Fruit fly (Drosophila melanogaster) whole organism, embryonic: ENCODE results near the gene CG34301.

Experiments used
- ATbp ChIP-seq: fragments of 200-800 bp; sonication (Bioruptor generic); optimal IDR thresholded peaks from 2 replicates; lab custom pipeline; 2017; ENCODE audit warnings: missing biosample characterization, mild to moderate bottlenecking, missing genetic modification characterization, missing genetic modification reagents
- B-H1 ChIP-seq: fragments of 200-800 bp; sonication (Bioruptor generic); IDR thresholded peaks from 3 replicates; pipeline ENCODE4 v1.3.6; 2022; ENCODE audit warnings: missing biosample characterization, missing genetic modification characterization
- CG10321 ChIP-seq: fragments of 200-800 bp; sonication (Bioruptor generic); IDR thresholded peaks from 2 replicates; pipeline ENCODE4 v1.3.6; 2022; ENCODE audit warnings: missing biosample characterization, missing genetic modification characterization
- CG11398 ChIP-seq: fragments of 200-800 bp; sonication (Bioruptor generic); optimal IDR thresholded peaks from 2 replicates; lab custom pipeline; 2016; ENCODE audit warnings: missing biosample characterization, missing genetic modification characterization
- CG12299 ChIP-seq: fragments of 200-800 bp; sonication (Bioruptor generic); optimal IDR thresholded peaks from 2 replicates; lab custom pipeline; 2018; ENCODE audit warnings: missing biosample characterization, mild to moderate bottlenecking, missing genetic modification characterization
- CG12659 ChIP-seq: fragments of 200-800 bp; sonication (Bioruptor generic); optimal IDR thresholded peaks from 3 replicates; lab custom pipeline; 2017; ENCODE audit warnings: mild to moderate bottlenecking, missing biosample characterization, missing genetic modification reagents, missing genetic modification characterization
- CG13296 ChIP-seq: fragments of 200-800 bp; sonication (Bioruptor generic); optimal IDR thresholded peaks from 3 replicates; lab custom pipeline; 2018; ENCODE audit warnings: missing biosample characterization, mild to moderate bottlenecking, missing genetic modification characterization
- CG1602 ChIP-seq: fragments of 200-800 bp; sonication (Bioruptor generic); optimal IDR thresholded peaks from 3 replicates; lab custom pipeline; 2016; ENCODE audit warnings: missing biosample characterization, missing genetic modification characterization
- CG17612 ChIP-seq: fragments of 200-800 bp; sonication (Bioruptor generic); IDR thresholded peaks from 2 replicates; pipeline ENCODE4 v1.3.6; 2022; ENCODE audit warnings: missing biosample characterization, missing genetic modification characterization
- CG30431 ChIP-seq: fragments of 200-800 bp; sonication (Bioruptor generic); optimal IDR thresholded peaks from 2 replicates; lab custom pipeline; 2017; ENCODE audit warnings: missing biosample characterization, missing genetic modification characterization
- CG32772 ChIP-seq: fragments of 200-800 bp; sonication (Bioruptor generic); IDR thresholded peaks from 2 replicates; pipeline ENCODE4 v1.3.6; 2022; ENCODE audit warnings: missing biosample characterization, missing genetic modification characterization
- CG4404 ChIP-seq: fragments of 200-800 bp; sonication (Bioruptor generic); IDR thresholded peaks from 2 replicates; pipeline ENCODE4 v1.3.6; 2022; ENCODE audit warnings: missing biosample characterization, missing genetic modification characterization
- CG4707 ChIP-seq: fragments of 200-800 bp; sonication (Bioruptor generic); optimal IDR thresholded peaks from 2 replicates; lab custom pipeline; 2018; ENCODE audit warnings: missing biosample characterization, mild to moderate bottlenecking, missing genetic modification characterization, moderate library complexity
- CG4820 ChIP-seq: fragments of 200-800 bp; sonication (Bioruptor generic); optimal IDR thresholded peaks from 3 replicates; lab custom pipeline; 2016; ENCODE audit warnings: missing biosample characterization, missing genetic modification characterization
- CG5180 ChIP-seq: fragments of 200-800 bp; sonication (Bioruptor generic); optimal IDR thresholded peaks from 3 replicates; lab custom pipeline; 2017; ENCODE audit warnings: missing biosample characterization, missing genetic modification characterization, mild to moderate bottlenecking, moderate library complexity, missing genetic modification reagents
- CG6254 ChIP-seq: fragments of 200-800 bp; sonication (Bioruptor generic); optimal IDR thresholded peaks from 3 replicates; lab custom pipeline; 2017; ENCODE audit warnings: mild to moderate bottlenecking, missing biosample characterization, missing genetic modification reagents, missing genetic modification characterization
- CG8089 ChIP-seq: fragments of 200-800 bp; sonication (Bioruptor generic); optimal IDR thresholded peaks from 3 replicates; lab custom pipeline; 2016; ENCODE audit warnings: missing biosample characterization, missing genetic modification characterization
- CTCF ChIP-seq: fragments of 200-800 bp; sonication (Bioruptor generic); optimal IDR thresholded peaks from 2 replicates; lab custom pipeline; 2017; ENCODE audit warnings: missing biosample characterization, mild to moderate bottlenecking, missing genetic modification characterization, moderate library complexity
- ERR ChIP-seq: fragments of 200-800 bp; sonication (Bioruptor generic); optimal IDR thresholded peaks from 2 replicates; lab custom pipeline; 2016; ENCODE audit warnings: missing biosample characterization, missing genetic modification characterization
- Fer3 ChIP-seq: fragments of 200-800 bp; sonication (Bioruptor generic); optimal IDR thresholded peaks from 2 replicates; lab custom pipeline; 2018; ENCODE audit warnings: missing biosample characterization, mild to moderate bottlenecking, missing genetic modification characterization, moderate library complexity
- H2.0 ChIP-seq: fragments of 200-800 bp; sonication (Bioruptor generic); IDR thresholded peaks from 2 replicates; pipeline ENCODE4 v1.3.6; 2022; ENCODE audit warnings: missing biosample characterization, missing genetic modification characterization
- HHEX ChIP-seq: fragments of 200-800 bp; sonication (Bioruptor generic); optimal IDR thresholded peaks from 3 replicates; lab custom pipeline; 2017; ENCODE audit warnings: missing biosample characterization, mild to moderate bottlenecking, missing genetic modification characterization, missing genetic modification reagents
- Oli ChIP-seq: fragments of 200-800 bp; sonication (Bioruptor generic); optimal IDR thresholded peaks from 2 replicates; lab custom pipeline; 2018; ENCODE audit warnings: missing biosample characterization, mild to moderate bottlenecking, missing genetic modification characterization, moderate library complexity
- aop ChIP-seq: fragments of 200-800 bp; sonication (Bioruptor generic); IDR thresholded peaks from 2 replicates; pipeline ENCODE4 v1.3.6; 2022; ENCODE audit warnings: missing biosample characterization, missing genetic modification characterization
- ap ChIP-seq: fragments of 200-800 bp; sonication (Bioruptor generic); IDR thresholded peaks from 2 replicates; pipeline ENCODE4 v1.3.6; 2022; ENCODE audit warnings: missing biosample characterization, missing genetic modification characterization
- cad ChIP-seq: fragments of >200 bp; optimal IDR thresholded peaks from 2 replicates; lab custom pipeline; 2017; ENCODE audit warnings: missing biosample characterization, missing genetic modification characterization
- chn ChIP-seq: fragments of 200-800 bp; sonication (Bioruptor generic); optimal IDR thresholded peaks from 2 replicates; lab custom pipeline; 2016; ENCODE audit warnings: missing biosample characterization, missing genetic modification characterization
- crol ChIP-seq: fragments of 200-800 bp; sonication (Bioruptor generic); IDR thresholded peaks from 2 replicates; pipeline ENCODE4 v1.3.6; 2022; ENCODE audit warnings: missing biosample characterization, missing genetic modification characterization
- dmrt11E ChIP-seq: fragments of 200-800 bp; sonication (Bioruptor generic); optimal IDR thresholded peaks from 3 replicates; lab custom pipeline; 2018; ENCODE audit warnings: missing biosample characterization, mild to moderate bottlenecking, missing genetic modification characterization, moderate library complexity
- dmrt99B ChIP-seq: fragments of 200-800 bp; sonication (Bioruptor generic); optimal IDR thresholded peaks from 2 replicates; lab custom pipeline; 2018; ENCODE audit warnings: missing biosample characterization, mild to moderate bottlenecking, missing genetic modification characterization, moderate library complexity
- fd3F ChIP-seq: fragments of 200-800 bp; sonication (Bioruptor generic); optimal IDR thresholded peaks from 2 replicates; lab custom pipeline; 2018; ENCODE audit warnings: missing biosample characterization, mild to moderate bottlenecking, missing genetic modification characterization, moderate library complexity
- gem ChIP-seq: fragments of 200-800 bp; sonication (Bioruptor generic); optimal IDR thresholded peaks from 2 replicates; lab custom pipeline; 2019; ENCODE audit warnings: missing biosample characterization, mild to moderate bottlenecking, missing genetic modification characterization, moderate library complexity
- hbn ChIP-seq: fragments of 200-800 bp; sonication (Bioruptor generic); IDR thresholded peaks from 2 replicates; pipeline ENCODE4 v1.3.6; 2022; ENCODE audit warnings: missing biosample characterization, missing genetic modification characterization; ENCODE audit not compliant: partially characterized antibody
- her ChIP-seq: fragments of 200-800 bp; sonication (Bioruptor generic); optimal IDR thresholded peaks from 2 replicates; lab custom pipeline; 2016; ENCODE audit warnings: missing biosample characterization, missing genetic modification characterization
- kni ChIP-seq: fragments of 200-800 bp; sonication (Bioruptor generic); optimal IDR thresholded peaks from 3 replicates; lab custom pipeline; 2017; ENCODE audit warnings: mild to moderate bottlenecking, missing biosample characterization, missing genetic modification reagents, missing genetic modification characterization
- knrl ChIP-seq: fragments of 200-800 bp; sonication (Bioruptor generic); IDR thresholded peaks from 3 replicates; pipeline ENCODE4 v1.3.6; 2022; ENCODE audit warnings: missing biosample characterization, missing genetic modification characterization; ENCODE audit not compliant: partially characterized antibody
- mirr ChIP-seq: fragments of 200-800 bp; sonication (Bioruptor generic); optimal IDR thresholded peaks from 3 replicates; lab custom pipeline; 2018; ENCODE audit warnings: missing biosample characterization, mild to moderate bottlenecking, missing genetic modification characterization
- oc ChIP-seq: fragments of 200-800 bp; sonication (Bioruptor generic); optimal IDR thresholded peaks from 2 replicates; lab custom pipeline; 2018; ENCODE audit warnings: missing biosample characterization, mild to moderate bottlenecking, missing genetic modification characterization, moderate library complexity
- org-1 ChIP-seq: fragments of 200-800 bp; sonication (Bioruptor generic); optimal IDR thresholded peaks from 2 replicates; lab custom pipeline; 2017; ENCODE audit warnings: missing biosample characterization, missing genetic modification characterization
- psq ChIP-seq: fragments of 200-800 bp; sonication (Bioruptor generic); optimal IDR thresholded peaks from 2 replicates; lab custom pipeline; 2017; ENCODE audit warnings: missing biosample characterization, missing genetic modification characterization
- salm ChIP-seq: fragments of 200-800 bp; sonication (Bioruptor generic); optimal IDR thresholded peaks from 2 replicates; lab custom pipeline; 2018; ENCODE audit warnings: missing biosample characterization, mild to moderate bottlenecking, missing genetic modification characterization
- sc ChIP-seq, 3 experiments: fragments of >200 bp in 2 of 3; fragments of 200-800 bp in 1 of 3; sonication (Bioruptor generic) in 1 of 3; optimal IDR thresholded peaks; 2 replicates in 2 of 3; 3 replicates in 1 of 3; lab custom pipeline; 2017; ENCODE audit warnings: mild to moderate bottlenecking in 1 of 3, missing biosample characterization in 1 of 3, missing genetic modification characterization in 1 of 3, missing genetic modification reagents in 1 of 3
- slbo ChIP-seq: fragments of 200-800 bp; sonication (Bioruptor generic); IDR thresholded peaks from 2 replicates; pipeline ENCODE4 v1.3.6; 2022; ENCODE audit warnings: missing biosample characterization, missing genetic modification characterization
- tgo ChIP-seq: fragments of 200-800 bp; sonication (Bioruptor generic); IDR thresholded peaks from 3 replicates; pipeline ENCODE4 v1.3.6; 2022; ENCODE audit warnings: missing biosample characterization, missing genetic modification characterization
- tx ChIP-seq: fragments of 200-800 bp; sonication (Bioruptor generic); optimal IDR thresholded peaks from 2 replicates; lab custom pipeline; 2016; ENCODE audit warnings: missing biosample characterization, missing genetic modification characterization
- wdn ChIP-seq: fragments of 200-800 bp; sonication (Bioruptor generic); IDR thresholded peaks from 2 replicates; pipeline ENCODE4 v1.3.6; 2022; ENCODE audit warnings: missing biosample characterization, missing genetic modification characterization

Gene CG34301

dm6 chr3R:8812342-8812966 lies 39.2 kb downstream of the CG34301 start (continued):
- TF ChIP-seq CG12299 (no peak), chn (GFP tag; lab: Kevin White, UChicago) (peak; percentile 29), kni (GFP tag; lab: Kevin White, UChicago) (peak; percentile 52), CG5180 (GFP tag; lab: Kevin White, UChicago) (no peak), dmrt99B (tag; lab: Kevin White, UChicago) (peak; percentile 69), Oli (tag; lab: Kevin White, UChicago) (peak; percentile 16), B-H1 (peak; percentile 48; the same call in 2 of the 3 replicates), hbn (GFP tag; lab: Robert Waterston, UW) (no peak), ERR (GFP tag; lab: Kevin White, UChicago) (no peak), fd3F (GFP tag; lab: Kevin White, UChicago) (no peak), slbo (GFP tag; lab: Robert Waterston, UW) (peak; percentile 67), gem (tag; lab: Kevin White, UChicago) (peak; percentile 66), dmrt11E (tag; lab: Kevin White, UChicago) (peak; percentile 36), HHEX (peak; percentile 54), salm (peak; percentile 26), CG12659 (GFP tag; lab: Kevin White, UChicago) (peak; percentile 3), oc (tag; lab: Kevin White, UChicago) (peak; percentile 70), CG1602 (no peak), CG4707 (peak; percentile 51), aop (GFP tag; lab: Robert Waterston, UW) (no peak), H2.0 (0 out of 2 replicates have a peak, but pooled peaks have one; percentile 37), tx (peak; percentile 21), org-1 (GFP tag; lab: Kevin White, UChicago) (peak; percentile 59), her (GFP tag; lab: Kevin White, UChicago) (no peak), psq (GFP tag; lab: Kevin White, UChicago) (no peak), CTCF (GFP tag; lab: Kevin White, UChicago) (no peak), wdn (GFP tag; lab: Robert Waterston, UW) (0 out of 2 replicates have a peak, but pooled peaks have one; percentile 24), tgo (GFP tag; lab: Robert Waterston, UW) (peak; percentile 59), Fer3 (tag; lab: Kevin White, UChicago) (peak; percentile 39), CG4404 (GFP tag; lab: Robert Waterston, UW) (no peak; the same call in 1 of the 2 replicates), ap (GFP tag; lab: Robert Waterston, UW) (no peak), CG6254 (GFP tag; lab: Kevin White, UChicago) (peak; percentile 12), CG11398 (GFP tag; lab: Kevin White, UChicago) (peak; percentile 11), CG30431 (GFP tag; lab: Kevin White, UChicago) (peak; percentile 19), CG17612 (GFP tag; lab: Robert Waterston, UW) (no peak), CG13296 (GFP tag; lab: Kevin White, UChicago) (peak; percentile 40), mirr (GFP tag; lab: Kevin White, UChicago) (peak; percentile 31), sc (optimal IDR thresholded peaks at IDR 0.05; lab: Kevin White, UChicago) (no peak), sc (GFP tag; optimal IDR thresholded peaks at IDR 0.05; lab: Kevin White, UChicago) (peak; percentile 14), crol (GFP tag; lab: Robert Waterston, UW) (peak; percentile 43; the same call in 1 of the 2 replicates), ATbp (GFP tag; lab: Kevin White, UChicago) (peak; percentile 44), CG32772 (peak; percentile 58; the same call in 1 of the 2 replicates), CG8089 (GFP tag; lab: Kevin White, UChicago) (peak; percentile 36), cad (GFP tag; lab: Kevin White, UChicago) (no peak), CG10321 (GFP tag; lab: Robert Waterston, UW) (peak; percentile 44; the same call in 1 of the 2 replicates), knrl (GFP tag; lab: Robert Waterston, UW) (no peak), CG4820 (GFP tag; lab: Kevin White, UChicago) (peak; percentile 10)
- TF ChIP-seq, all 482 proteins: peak for 231
